Worm (Caenorhabditis elegans): ENCODE data around the gene rps-4.

DNA sequence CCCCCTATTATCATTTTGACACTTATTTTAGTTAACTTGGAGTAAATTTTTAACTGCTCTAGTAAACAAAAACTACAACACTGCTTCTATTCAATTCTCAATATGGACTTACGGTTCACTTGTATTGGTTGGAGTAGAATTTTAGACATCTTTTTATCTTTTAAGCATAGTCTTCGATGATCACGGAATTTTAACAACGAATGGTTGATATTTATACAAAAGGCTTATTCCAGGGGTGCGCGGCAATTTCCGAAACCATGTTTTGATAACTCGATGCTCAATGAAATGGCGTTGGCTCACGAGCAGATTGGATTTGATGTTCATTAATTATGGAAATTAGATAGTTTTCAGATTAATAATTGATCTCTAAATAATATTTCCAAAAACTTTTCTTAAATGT is 41.1 kb downstream of the rps-4 start:
- TF ChIP-seq sptf-1 (tag; optimal IDR thresholded peaks at IDR 0.05) (no peak), nhr-237 (tag; optimal IDR thresholded peaks at IDR 0.05) (no peak), elt-3 (tag; optimal IDR thresholded peaks at IDR 0.05) (no peak)

Data from whole organism, mixed stage, embryonic.